Fruit fly (Drosophila melanogaster) whole organism, pupa: ENCODE results near the gene CG14323.

Experiments
- CG10348 ChIP-seq: fragments of 200-800 bp; sonication (Bioruptor generic); IDR thresholded peaks from 2 replicates; pipeline ENCODE4 v1.3.6; 2022; ENCODE audit warnings: missing biosample characterization, missing genetic modification characterization
- CG12605 ChIP-seq: fragments of 200-800 bp; sonication (Bioruptor generic); IDR thresholded peaks from 2 replicates; pipeline ENCODE4 v1.3.6; 2022; ENCODE audit warnings: missing biosample characterization, missing genetic modification characterization
- CG13204 ChIP-seq: fragments of 200-800 bp; sonication (Bioruptor generic); optimal IDR thresholded peaks from 2 replicates; lab custom pipeline; 2018; ENCODE audit warnings: missing biosample characterization, mild to moderate bottlenecking, missing genetic modification characterization, moderate library complexity
- CG14655 ChIP-seq: fragments of 200-800 bp; sonication (Bioruptor generic); optimal IDR thresholded peaks from 3 replicates; lab custom pipeline; 2017; ENCODE audit warnings: mild to moderate bottlenecking, missing biosample characterization, missing genetic modification reagents, missing genetic modification characterization
- CG15710 ChIP-seq: fragments of 200-800 bp; sonication (Bioruptor generic); optimal IDR thresholded peaks from 2 replicates; lab custom pipeline; 2018; ENCODE audit warnings: missing biosample characterization, mild to moderate bottlenecking, missing genetic modification characterization, moderate library complexity
- CG17806 ChIP-seq: fragments of 200-800 bp; sonication (Bioruptor generic); optimal IDR thresholded peaks from 2 replicates; lab custom pipeline; 2018; ENCODE audit warnings: missing biosample characterization, mild to moderate bottlenecking, missing genetic modification characterization, moderate library complexity
- CG32121 ChIP-seq: fragments of 200-800 bp; sonication (Bioruptor generic); IDR thresholded peaks from 2 replicates; pipeline ENCODE4 v1.3.6; 2022; ENCODE audit warnings: missing biosample characterization, missing genetic modification characterization
- CG34367 ChIP-seq: fragments of 200-800 bp; sonication (Bioruptor generic); optimal IDR thresholded peaks from 2 replicates; lab custom pipeline; 2018; ENCODE audit warnings: missing biosample characterization, mild to moderate bottlenecking, missing genetic modification characterization
- CG4496 ChIP-seq: fragments of 200-800 bp; sonication (Bioruptor generic); IDR thresholded peaks from 3 replicates; pipeline ENCODE4 v1.3.6; 2022; ENCODE audit warnings: missing biosample characterization, missing genetic modification characterization
- CG8159 ChIP-seq: fragments of 200-800 bp; sonication (Bioruptor generic); optimal IDR thresholded peaks from 3 replicates; lab custom pipeline; 2018; ENCODE audit warnings: missing biosample characterization, mild to moderate bottlenecking, missing genetic modification characterization, moderate library complexity
- CG8301 ChIP-seq: fragments of 200-800 bp; sonication (Bioruptor generic); optimal IDR thresholded peaks from 2 replicates; lab custom pipeline; 2018; ENCODE audit warnings: missing biosample characterization, mild to moderate bottlenecking, missing genetic modification characterization
- CG9948 ChIP-seq: fragments of 200-800 bp; sonication (Bioruptor generic); optimal IDR thresholded peaks from 2 replicates; lab custom pipeline; 2018; ENCODE audit warnings: missing biosample characterization, mild to moderate bottlenecking, missing genetic modification characterization, moderate library complexity
- D1 ChIP-seq: fragments of 200-800 bp; sonication (Bioruptor generic); optimal IDR thresholded peaks from 2 replicates; lab custom pipeline; 2018; ENCODE audit warnings: missing biosample characterization, mild to moderate bottlenecking, missing genetic modification characterization, moderate library complexity
- EcR ChIP-seq: fragments of 200-800 bp; sonication (Bioruptor generic); optimal IDR thresholded peaks from 3 replicates; lab custom pipeline; 2019; ENCODE audit warnings: missing biosample characterization, missing genetic modification characterization, mild to moderate bottlenecking, moderate library complexity, missing genetic modification reagents
- Ets98B ChIP-seq: fragments of 200-800 bp; sonication (Bioruptor generic); IDR thresholded peaks from 2 replicates; pipeline ENCODE4 v1.3.6; 2022; ENCODE audit warnings: missing biosample characterization, missing genetic modification characterization
- Pif1A ChIP-seq: fragments of 200-800 bp; sonication (Bioruptor generic); optimal IDR thresholded peaks from 3 replicates; lab custom pipeline; 2016; ENCODE audit warnings: missing biosample characterization, missing genetic modification characterization
- Pif1B ChIP-seq: fragments of 200-800 bp; sonication (Bioruptor generic); optimal IDR thresholded peaks from 3 replicates; lab custom pipeline; 2016; ENCODE audit warnings: missing biosample characterization, missing genetic modification characterization
- Snoo ChIP-seq: fragments of 200-800 bp; sonication (Bioruptor generic); optimal IDR thresholded peaks from 3 replicates; lab custom pipeline; 2017; ENCODE audit warnings: missing biosample characterization, mild to moderate bottlenecking, missing genetic modification characterization, inconsistent platforms
- fd96Ca ChIP-seq: fragments of 200-800 bp; sonication (Bioruptor generic); IDR thresholded peaks from 3 replicates; pipeline ENCODE4 v1.3.6; 2022; ENCODE audit warnings: missing biosample characterization, missing genetic modification characterization
- gl ChIP-seq: fragments of 200-800 bp; sonication (Bioruptor generic); optimal IDR thresholded peaks from 2 replicates; lab custom pipeline; 2018; ENCODE audit warnings: missing biosample characterization, mild to moderate bottlenecking, missing genetic modification characterization
- rn ChIP-seq: fragments of 200-800 bp; sonication (Bioruptor generic); IDR thresholded peaks from 2 replicates; pipeline ENCODE4 v1.3.6; 2022; ENCODE audit warnings: missing biosample characterization, missing genetic modification characterization

CG14323 gene

DNA sequence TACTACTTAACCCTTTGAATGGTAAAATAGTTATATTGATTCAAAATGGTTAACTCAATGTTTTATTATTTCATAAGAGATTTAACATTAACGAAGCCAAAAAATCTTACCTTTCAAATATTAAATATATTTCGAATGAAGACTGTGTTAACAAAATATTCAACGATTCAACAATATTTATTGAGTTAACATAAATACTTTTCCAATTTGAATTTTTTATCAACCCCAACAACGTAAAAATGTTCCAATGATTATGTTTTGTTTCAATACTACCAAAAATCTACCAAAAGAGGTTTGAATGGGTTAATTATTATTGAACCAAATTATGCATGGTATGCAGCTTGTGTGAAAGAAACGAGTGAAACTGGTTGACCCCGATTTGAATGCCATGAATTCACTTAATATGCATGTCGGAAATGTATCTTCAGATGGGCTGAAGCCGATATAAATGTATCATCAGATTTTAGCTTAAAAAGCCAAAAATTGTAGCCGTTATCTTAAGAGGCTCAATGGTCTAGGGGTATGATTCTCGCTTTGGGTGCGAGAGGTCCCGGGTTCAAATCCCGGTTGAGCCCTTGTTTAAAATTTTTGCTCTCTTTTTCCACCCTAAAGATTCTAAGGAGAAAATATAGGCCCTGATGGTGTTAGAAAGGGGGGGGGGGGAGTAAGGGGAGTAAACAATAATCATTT is 9.4 kb upstream of the CG14323 start:
- TF ChIP-seq CG15710 (tag; lab: Kevin White, UChicago) (no peak), CG34367 (tag; lab: Kevin White, UChicago) (no peak), Snoo (tag; lab: Kevin White, UChicago) (no peak), CG4496 (GFP tag; lab: Robert Waterston, UW) (no peak), Pif1B (GFP tag; lab: Kevin White, UChicago) (no peak), gl (tag; lab: Kevin White, UChicago) (no peak), CG32121 (GFP tag; lab: Robert Waterston, UW) (no peak), CG12605 (GFP tag; lab: Robert Waterston, UW) (no peak), CG13204 (GFP tag; lab: Kevin White, UChicago) (no peak), EcR (GFP tag; lab: Kevin White, UChicago) (no peak), Ets98B (GFP tag; lab: Robert Waterston, UW) (no peak), Pif1A (GFP tag; lab: Kevin White, UChicago) (no peak), CG10348 (GFP tag; lab: Robert Waterston, UW) (no peak), CG17806 (tag; lab: Kevin White, UChicago) (no peak), CG8159 (tag; lab: Kevin White, UChicago) (no peak), fd96Ca (GFP tag; lab: Robert Waterston, UW) (no peak), D1 (no peak), rn (GFP tag; lab: Robert Waterston, UW) (no peak), CG14655 (GFP tag; lab: Kevin White, UChicago) (no peak)
- TF ChIP-seq, all 21 proteins: peak for 0

DNA sequence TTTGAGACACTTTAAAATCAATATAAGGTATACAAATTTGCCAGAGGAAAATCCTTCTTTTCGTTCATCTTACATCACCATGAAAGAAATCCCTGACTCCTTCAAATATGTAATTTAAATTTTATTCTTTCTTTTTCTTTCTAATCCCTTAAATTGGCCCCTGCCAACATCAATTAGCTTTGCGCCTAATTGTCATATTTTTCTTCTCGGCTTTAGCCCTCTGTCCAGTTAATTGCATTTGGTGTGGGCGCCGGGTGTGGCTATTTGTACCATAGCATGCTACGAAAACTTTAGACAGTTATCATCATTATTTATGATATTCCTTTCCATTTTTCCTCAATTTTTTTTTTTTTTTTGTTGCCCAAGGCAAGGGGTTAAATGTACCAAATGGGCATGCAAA is 8.5 kb upstream of the CG14323 start, which contains the start of gene CG43175:
CG43175 (plus strand) TSS at position 301 of the 400 bp plus-strand sequence.
- TF ChIP-seq CG8301 (tag; lab: Kevin White, UChicago): no peak
- no peak for TF ChIP-seq CG34367 (tag; lab: Kevin White, UChicago)
- TF ChIP-seq CG9948: no peak
- TF ChIP-seq CG4496 (GFP tag; lab: Robert Waterston, UW): no peak
- no peak for TF ChIP-seq CG10348 (GFP tag; lab: Robert Waterston, UW)
- no peak for TF ChIP-seq CG17806 (tag; lab: Kevin White, UChicago)
- TF ChIP-seq CG32121 (GFP tag; lab: Robert Waterston, UW): no peak
- TF ChIP-seq Pif1A (GFP tag; lab: Kevin White, UChicago): no peak
- no peak for TF ChIP-seq rn (GFP tag; lab: Robert Waterston, UW)
- TF ChIP-seq CG8159 (tag; lab: Kevin White, UChicago): no peak
- no peak for TF ChIP-seq CG15710 (tag; lab: Kevin White, UChicago)
- no peak for TF ChIP-seq fd96Ca (GFP tag; lab: Robert Waterston, UW)
- no peak for TF ChIP-seq CG14655 (GFP tag; lab: Kevin White, UChicago)
- TF ChIP-seq gl (tag; lab: Kevin White, UChicago): no peak
- TF ChIP-seq EcR (GFP tag; lab: Kevin White, UChicago): no peak
- no peak for TF ChIP-seq D1
- TF ChIP-seq CG12605 (GFP tag; lab: Robert Waterston, UW): no peak
- no peak for TF ChIP-seq CG13204 (GFP tag; lab: Kevin White, UChicago)
- TF ChIP-seq Snoo (tag; lab: Kevin White, UChicago): no peak

- no peak for TF ChIP-seq CG14655 (GFP tag; lab: Kevin White, UChicago)
- no peak for TF ChIP-seq CG8159 (tag; lab: Kevin White, UChicago)
- no peak for TF ChIP-seq CG12605 (GFP tag; lab: Robert Waterston, UW)
- no peak for TF ChIP-seq CG10348 (GFP tag; lab: Robert Waterston, UW)
- no peak for TF ChIP-seq fd96Ca (GFP tag; lab: Robert Waterston, UW)
Observed at dm6 chr3R:17626827-17627226, 4.9 kb upstream of the CG14323 start, which contains the start of gene CG14325. TSS of gene CG14325 (plus strand) at chr3R:17627127.

DNA sequence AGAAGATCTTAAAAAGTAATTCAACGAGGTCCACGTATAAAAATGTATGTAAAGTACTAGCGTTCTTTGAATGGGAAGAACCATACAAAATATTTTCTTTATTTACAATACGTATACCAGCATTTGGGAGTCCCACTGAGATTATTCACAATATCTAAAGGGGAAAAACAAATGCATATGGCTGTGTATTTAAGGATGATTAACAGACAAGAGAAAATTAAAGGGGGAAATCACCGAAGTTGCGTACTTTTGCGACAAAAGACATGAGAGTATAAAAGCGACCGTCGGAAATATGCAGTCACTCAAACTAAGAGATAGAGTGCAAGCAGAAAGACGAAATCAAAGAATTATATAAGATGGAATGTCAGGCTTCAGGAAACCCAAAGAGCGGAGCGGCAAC is 3.1 kb upstream of the CG14323 start, which contains the start of gene AttD:
AttD (plus strand) TSS at position 301 of the 400 bp plus-strand sequence.
- no peak for TF ChIP-seq Pif1B (GFP tag; lab: Kevin White, UChicago)
- TF ChIP-seq CG32121 (GFP tag; lab: Robert Waterston, UW): no peak
- no peak for TF ChIP-seq CG4496 (GFP tag; lab: Robert Waterston, UW)
- no peak for TF ChIP-seq CG13204 (GFP tag; lab: Kevin White, UChicago)
- TF ChIP-seq Ets98B (GFP tag; lab: Robert Waterston, UW): no peak
- no peak for TF ChIP-seq CG12605 (GFP tag; lab: Robert Waterston, UW)
- TF ChIP-seq Pif1A (GFP tag; lab: Kevin White, UChicago): no peak
- TF ChIP-seq D1: no peak
- no peak for TF ChIP-seq CG10348 (GFP tag; lab: Robert Waterston, UW)
- no peak for TF ChIP-seq EcR (GFP tag; lab: Kevin White, UChicago)
- TF ChIP-seq fd96Ca (GFP tag; lab: Robert Waterston, UW): no peak
- no peak for TF ChIP-seq gl (tag; lab: Kevin White, UChicago)
- TF ChIP-seq CG17806 (tag; lab: Kevin White, UChicago): no peak
- no peak for TF ChIP-seq CG34367 (tag; lab: Kevin White, UChicago)
- TF ChIP-seq CG8159 (tag; lab: Kevin White, UChicago): no peak
- no peak for TF ChIP-seq CG14655 (GFP tag; lab: Kevin White, UChicago)
- TF ChIP-seq Snoo (tag; lab: Kevin White, UChicago): no peak
- TF ChIP-seq CG9948: no peak
- no peak for TF ChIP-seq CG15710 (tag; lab: Kevin White, UChicago)

DNA sequence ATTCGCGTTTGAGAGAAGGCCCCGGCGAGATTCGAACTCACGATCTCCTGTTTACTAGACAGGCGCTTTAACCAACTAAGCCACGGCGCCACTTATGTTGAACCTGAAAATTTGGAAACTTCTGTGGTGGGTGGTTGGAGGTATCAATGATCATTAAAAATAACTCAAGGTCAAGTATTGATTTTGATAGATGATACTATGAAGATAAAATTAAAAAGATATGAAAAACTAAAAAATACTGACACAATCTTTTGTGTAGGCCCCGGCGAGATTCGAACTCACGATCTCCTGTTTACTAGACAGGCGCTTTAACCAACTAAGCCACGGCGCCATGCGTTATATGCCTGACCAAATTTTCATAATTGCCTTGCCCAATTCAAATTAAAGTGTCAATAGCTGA is 2.6 kb upstream of the CG14323 start:
- TF ChIP-seq CG34367 (tag; lab: Kevin White, UChicago) (no peak), CG14655 (GFP tag; lab: Kevin White, UChicago) (no peak), D1 (no peak), CG10348 (GFP tag; lab: Robert Waterston, UW) (no peak), CG15710 (tag; lab: Kevin White, UChicago) (no peak), Pif1A (GFP tag; lab: Kevin White, UChicago) (no peak), Pif1B (GFP tag; lab: Kevin White, UChicago) (no peak)
